Fruit fly (Drosophila melanogaster) whole organism, pupa: ENCODE measurements around the gene Cyp40.
A peak's percentile ranks its signal among the peaks of the same experiment; 100 is the strongest.

Experiments
- CG10348 ChIP-seq: fragments of 200-800 bp; sonication (Bioruptor generic); IDR thresholded peaks from 2 replicates; pipeline ENCODE4 v1.3.6; 2022; ENCODE audit warnings: missing biosample characterization, missing genetic modification characterization
- CG12605 ChIP-seq: fragments of 200-800 bp; sonication (Bioruptor generic); IDR thresholded peaks from 2 replicates; pipeline ENCODE4 v1.3.6; 2022; ENCODE audit warnings: missing biosample characterization, missing genetic modification characterization
- CG13204 ChIP-seq: fragments of 200-800 bp; sonication (Bioruptor generic); optimal IDR thresholded peaks from 2 replicates; lab custom pipeline; 2018; ENCODE audit warnings: missing biosample characterization, mild to moderate bottlenecking, missing genetic modification characterization, moderate library complexity
- CG14655 ChIP-seq: fragments of 200-800 bp; sonication (Bioruptor generic); optimal IDR thresholded peaks from 3 replicates; lab custom pipeline; 2017; ENCODE audit warnings: mild to moderate bottlenecking, missing biosample characterization, missing genetic modification reagents, missing genetic modification characterization
- CG15710 ChIP-seq: fragments of 200-800 bp; sonication (Bioruptor generic); optimal IDR thresholded peaks from 2 replicates; lab custom pipeline; 2018; ENCODE audit warnings: missing biosample characterization, mild to moderate bottlenecking, missing genetic modification characterization, moderate library complexity
- CG17806 ChIP-seq: fragments of 200-800 bp; sonication (Bioruptor generic); optimal IDR thresholded peaks from 2 replicates; lab custom pipeline; 2018; ENCODE audit warnings: missing biosample characterization, mild to moderate bottlenecking, missing genetic modification characterization, moderate library complexity
- CG32121 ChIP-seq: fragments of 200-800 bp; sonication (Bioruptor generic); IDR thresholded peaks from 2 replicates; pipeline ENCODE4 v1.3.6; 2022; ENCODE audit warnings: missing biosample characterization, missing genetic modification characterization
- CG34367 ChIP-seq: fragments of 200-800 bp; sonication (Bioruptor generic); optimal IDR thresholded peaks from 2 replicates; lab custom pipeline; 2018; ENCODE audit warnings: missing biosample characterization, mild to moderate bottlenecking, missing genetic modification characterization
- CG4496 ChIP-seq: fragments of 200-800 bp; sonication (Bioruptor generic); IDR thresholded peaks from 3 replicates; pipeline ENCODE4 v1.3.6; 2022; ENCODE audit warnings: missing biosample characterization, missing genetic modification characterization
- CG8159 ChIP-seq: fragments of 200-800 bp; sonication (Bioruptor generic); optimal IDR thresholded peaks from 3 replicates; lab custom pipeline; 2018; ENCODE audit warnings: missing biosample characterization, mild to moderate bottlenecking, missing genetic modification characterization, moderate library complexity
- CG8301 ChIP-seq: fragments of 200-800 bp; sonication (Bioruptor generic); optimal IDR thresholded peaks from 2 replicates; lab custom pipeline; 2018; ENCODE audit warnings: missing biosample characterization, mild to moderate bottlenecking, missing genetic modification characterization
- CG9948 ChIP-seq: fragments of 200-800 bp; sonication (Bioruptor generic); optimal IDR thresholded peaks from 2 replicates; lab custom pipeline; 2018; ENCODE audit warnings: missing biosample characterization, mild to moderate bottlenecking, missing genetic modification characterization, moderate library complexity
- D1 ChIP-seq: fragments of 200-800 bp; sonication (Bioruptor generic); optimal IDR thresholded peaks from 2 replicates; lab custom pipeline; 2018; ENCODE audit warnings: missing biosample characterization, mild to moderate bottlenecking, missing genetic modification characterization, moderate library complexity
- EcR ChIP-seq: fragments of 200-800 bp; sonication (Bioruptor generic); optimal IDR thresholded peaks from 3 replicates; lab custom pipeline; 2019; ENCODE audit warnings: missing biosample characterization, missing genetic modification characterization, mild to moderate bottlenecking, moderate library complexity, missing genetic modification reagents
- Ets98B ChIP-seq: fragments of 200-800 bp; sonication (Bioruptor generic); IDR thresholded peaks from 2 replicates; pipeline ENCODE4 v1.3.6; 2022; ENCODE audit warnings: missing biosample characterization, missing genetic modification characterization
- Pif1A ChIP-seq: fragments of 200-800 bp; sonication (Bioruptor generic); optimal IDR thresholded peaks from 3 replicates; lab custom pipeline; 2016; ENCODE audit warnings: missing biosample characterization, missing genetic modification characterization
- Pif1B ChIP-seq: fragments of 200-800 bp; sonication (Bioruptor generic); optimal IDR thresholded peaks from 3 replicates; lab custom pipeline; 2016; ENCODE audit warnings: missing biosample characterization, missing genetic modification characterization
- Snoo ChIP-seq: fragments of 200-800 bp; sonication (Bioruptor generic); optimal IDR thresholded peaks from 3 replicates; lab custom pipeline; 2017; ENCODE audit warnings: missing biosample characterization, mild to moderate bottlenecking, missing genetic modification characterization, inconsistent platforms
- fd96Ca ChIP-seq: fragments of 200-800 bp; sonication (Bioruptor generic); IDR thresholded peaks from 3 replicates; pipeline ENCODE4 v1.3.6; 2022; ENCODE audit warnings: missing biosample characterization, missing genetic modification characterization
- gl ChIP-seq: fragments of 200-800 bp; sonication (Bioruptor generic); optimal IDR thresholded peaks from 2 replicates; lab custom pipeline; 2018; ENCODE audit warnings: missing biosample characterization, mild to moderate bottlenecking, missing genetic modification characterization
- rn ChIP-seq: fragments of 200-800 bp; sonication (Bioruptor generic); IDR thresholded peaks from 2 replicates; pipeline ENCODE4 v1.3.6; 2022; ENCODE audit warnings: missing biosample characterization, missing genetic modification characterization

The Cyp40 gene

DNA sequence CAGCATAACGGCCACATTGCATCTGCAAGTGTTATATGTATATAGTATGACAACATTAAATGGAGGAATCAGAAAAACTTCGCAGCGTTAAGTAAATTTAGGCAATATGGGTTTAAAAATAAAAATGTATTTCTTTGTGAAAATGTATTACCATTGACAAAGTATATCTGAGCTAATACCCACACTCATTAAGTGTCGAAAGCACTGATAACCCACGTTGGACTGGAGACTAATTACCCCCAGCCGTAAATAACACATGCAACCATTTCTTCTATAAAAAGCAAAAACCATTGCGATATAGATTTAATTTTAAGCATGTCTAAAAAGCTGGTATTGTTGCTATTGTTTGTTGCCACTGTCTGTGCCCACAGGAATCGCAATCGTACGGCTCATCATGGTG is 9.3 kb downstream of the Cyp40 start, which contains the start of gene CG8329:
CG8329 (plus strand) TSS at position 301 of the 400 bp plus-strand sequence.
- TF ChIP-seq CG10348 (no peak), CG13204 (no peak), CG8301 (tag; lab: Kevin White, UChicago) (no peak), Pif1A (GFP tag; lab: Kevin White, UChicago) (no peak), fd96Ca (GFP tag; lab: Robert Waterston, UW) (no peak), CG32121 (GFP tag; lab: Robert Waterston, UW) (no peak), CG34367 (tag; lab: Kevin White, UChicago) (no peak), CG8159 (tag; lab: Kevin White, UChicago) (no peak)
- TF ChIP-seq, all 21 proteins: peak for 0

- TF ChIP-seq Ets98B (no peak), CG8301 (tag; lab: Kevin White, UChicago) (no peak), CG17806 (tag; lab: Kevin White, UChicago) (no peak), fd96Ca (GFP tag; lab: Robert Waterston, UW) (no peak), CG8159 (tag; lab: Kevin White, UChicago) (no peak), CG34367 (tag; lab: Kevin White, UChicago) (no peak), CG32121 (GFP tag; lab: Robert Waterston, UW) (no peak), EcR (no peak), CG4496 (GFP tag; lab: Robert Waterston, UW) (no peak)
These were observed 10.5 kb downstream of the Cyp40 start, which contains the start of gene CG18179 for dm6 chr3L:9638971-9639370. TSS of gene CG18179 (plus strand) at chr3L:9639271.

DNA sequence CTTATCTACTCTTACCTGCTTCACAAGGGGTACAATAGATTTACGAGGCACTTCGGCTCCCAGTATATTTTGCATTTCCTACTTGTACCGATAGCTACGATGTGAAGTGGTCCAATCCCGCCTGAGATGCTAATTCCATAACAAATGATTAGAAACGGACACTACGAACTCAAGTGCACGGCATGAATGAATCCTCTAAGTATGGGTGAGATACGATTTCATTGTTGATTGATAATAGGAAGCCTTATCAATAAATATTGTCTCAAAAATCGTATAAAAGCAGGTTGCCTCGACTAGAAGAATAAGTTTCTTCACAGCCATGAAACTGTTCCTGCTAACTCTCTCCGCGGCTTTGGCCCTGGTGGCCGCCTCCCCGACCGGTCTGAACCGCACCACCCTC is 12.2 kb downstream of the Cyp40 start, which contains the start of gene CG18180:
CG18180 (plus strand) TSS at position 301 of the 400 bp plus-strand sequence.
- TF ChIP-seq CG15710 (no peak), gl (tag; lab: Kevin White, UChicago) (no peak), D1 (tag; lab: Kevin White, UChicago) (no peak), CG13204 (no peak), CG17806 (tag; lab: Kevin White, UChicago) (no peak), CG4496 (GFP tag; lab: Robert Waterston, UW) (no peak), CG8159 (tag; lab: Kevin White, UChicago) (no peak), CG12605 (GFP tag; lab: Robert Waterston, UW) (no peak), CG34367 (tag; lab: Kevin White, UChicago) (no peak), CG9948 (no peak), CG10348 (no peak), fd96Ca (GFP tag; lab: Robert Waterston, UW) (no peak), CG8301 (tag; lab: Kevin White, UChicago) (no peak)

dm6 chr3L:9643762-9644161 is 15.3 kb downstream of the Cyp40 start, which contains the start of gene CNMaR:
TSS of gene CNMaR (plus strand) at chr3L:9644109.
- TF ChIP-seq EcR = no peak
- peak; percentile 94 for TF ChIP-seq CG12605 (GFP tag; lab: Robert Waterston, UW)

dm6 chr3L:9671372-9671771 is 42.9 kb downstream of the Cyp40 start:
- peak; percentile 10 for TF ChIP-seq CG13204
- TF ChIP-seq CG12605 (GFP tag; lab: Robert Waterston, UW) = no peak
- TF ChIP-seq, all 21 proteins: peak for 1

- no peak for TF ChIP-seq CG10348
- TF ChIP-seq Ets98B = no peak
- no peak for TF ChIP-seq gl (tag; lab: Kevin White, UChicago)
- TF ChIP-seq CG32121 (GFP tag; lab: Robert Waterston, UW) = no peak
- TF ChIP-seq CG15710 = no peak
- TF ChIP-seq CG34367 (tag; lab: Kevin White, UChicago) = no peak
- no peak for TF ChIP-seq CG4496 (GFP tag; lab: Robert Waterston, UW)
- TF ChIP-seq fd96Ca (GFP tag; lab: Robert Waterston, UW) = no peak
- no peak for TF ChIP-seq CG8301 (tag; lab: Kevin White, UChicago)
- TF ChIP-seq CG12605 (GFP tag; lab: Robert Waterston, UW) = no peak
- no peak for TF ChIP-seq D1 (tag; lab: Kevin White, UChicago)
- TF ChIP-seq CG8159 (tag; lab: Kevin White, UChicago) = no peak
- no peak for TF ChIP-seq Pif1B (GFP tag; lab: Kevin White, UChicago)
- TF ChIP-seq Snoo (tag; lab: Kevin White, UChicago) = no peak
- TF ChIP-seq rn (GFP tag; lab: Robert Waterston, UW) = no peak
- no peak for TF ChIP-seq CG14655 (GFP tag; lab: Kevin White, UChicago)
- no peak for TF ChIP-seq CG9948
These were observed 45.8 kb downstream of the Cyp40 start for dm6 chr3L:9674300-9674699.

dm6 chr3L:9675528-9675963 is 47.1 kb downstream of the Cyp40 start:
- TF ChIP-seq CG8159 (tag; lab: Kevin White, UChicago) = no peak
- TF ChIP-seq rn (GFP tag; lab: Robert Waterston, UW) = 0 out of 2 replicates have a peak, but pooled peaks have one; percentile 14
- peak; percentile 73 for TF ChIP-seq CG32121 (GFP tag; lab: Robert Waterston, UW)
- TF ChIP-seq CG4496 (GFP tag; lab: Robert Waterston, UW) = peak; percentile 88
- TF ChIP-seq Pif1A (GFP tag; lab: Kevin White, UChicago) = peak; percentile 66
- TF ChIP-seq CG12605 (GFP tag; lab: Robert Waterston, UW) = peak; percentile 91
- peak; percentile 84 for TF ChIP-seq Snoo (tag; lab: Kevin White, UChicago)
- TF ChIP-seq CG14655 (GFP tag; lab: Kevin White, UChicago) = peak; percentile 55
- no peak for TF ChIP-seq CG15710
- peak; percentile 17 for TF ChIP-seq Pif1B (GFP tag; lab: Kevin White, UChicago)
- peak; percentile 79 for TF ChIP-seq Ets98B
- TF ChIP-seq, all 21 proteins: peak for 9
